Worm (Caenorhabditis elegans) whole organism, young adult: ENCODE results near the gene mcat-1.

Source experiments
- B0019.2 ChIP-seq: fragments of 200-800 bp; sonication (Bioruptor generic); conservative IDR thresholded peaks from 2 replicates; pipeline ENCODE4 v1.3.6; 2022; ENCODE audit warnings: missing genetic modification reagents, missing genetic modification characterization, missing compliant biosample characterization
- B0035.1 ChIP-seq: sonication (generic microtip); optimal IDR thresholded peaks from 2 replicates; lab custom pipeline; 2016; ENCODE audit warnings: missing genetic modification characterization, mild to moderate bottlenecking, missing compliant biosample characterization, missing genotype, missing genetic modification reagents
- F22D6.2 ChIP-seq: sonication (generic microtip); optimal IDR thresholded peaks from 2 replicates; lab custom pipeline; 2016; ENCODE audit warnings: mild to moderate bottlenecking, missing genetic modification characterization, missing compliant biosample characterization
- F37B4.10 ChIP-seq: fragments of 200-800 bp; sonication (Bioruptor generic); IDR thresholded peaks from 2 replicates; pipeline ENCODE4 v1.3.6; 2022; ENCODE audit warnings: missing genetic modification characterization, missing compliant biosample characterization
- K11D2.4 ChIP-seq: fragments of 200-800 bp; sonication (Bioruptor generic); IDR thresholded peaks from 2 replicates; pipeline ENCODE4 v1.3.6; 2022; ENCODE audit warnings: missing genetic modification reagents, missing genetic modification characterization, missing compliant biosample characterization
- akir-1 ChIP-seq: fragments of 200-800 bp; sonication (Bioruptor generic); optimal IDR thresholded peaks from 2 replicates; lab custom pipeline; 2018; ENCODE audit warnings: mild to moderate bottlenecking, missing genetic modification characterization, moderate library complexity, missing compliant biosample characterization
- ama-1 ChIP-seq, 3 experiments: fragments of 150-350 bp in 1 of 3; sonication (generic microtip) in 2 of 3; optimal IDR thresholded peaks; 2 replicates each; lab custom pipeline; 2014 to 2018; ENCODE audit warnings: missing biosample characterization in 2 of 3, missing genetic modification characterization in 2 of 3, missing genetic modification reagents in 2 of 3
- attf-3 ChIP-seq: fragments of 200-800 bp; sonication (Bioruptor generic); conservative IDR thresholded peaks from 2 replicates; pipeline ENCODE4 v1.3.6; 2022; ENCODE audit warnings: missing genetic modification reagents, missing genetic modification characterization, missing compliant biosample characterization
- bed-1 ChIP-seq: fragments of 200-800 bp; sonication (Bioruptor generic); IDR thresholded peaks from 2 replicates; pipeline ENCODE4 v1.3.6; 2022; ENCODE audit warnings: missing genetic modification reagents, missing genetic modification characterization, missing compliant biosample characterization
- ceh-27 ChIP-seq: fragments of 200-800 bp; sonication (Bioruptor generic); optimal IDR thresholded peaks from 2 replicates; lab custom pipeline; 2018; ENCODE audit warnings: mild to moderate bottlenecking, missing genetic modification characterization, moderate library complexity, missing compliant biosample characterization
- ceh-40 ChIP-seq: fragments of 200-800 bp; sonication (Bioruptor generic); IDR thresholded peaks from 2 replicates; pipeline ENCODE4 v1.3.6; 2022; ENCODE audit warnings: missing genetic modification characterization, missing compliant biosample characterization
- ceh-91 ChIP-seq: fragments of 200-800 bp; sonication (Bioruptor generic); IDR thresholded peaks from 2 replicates; pipeline ENCODE4 v1.3.6; 2022; ENCODE audit warnings: missing genetic modification reagents, missing genetic modification characterization, missing compliant biosample characterization
- dpff-1 ChIP-seq: sonication (generic microtip); optimal IDR thresholded peaks from 2 replicates; lab custom pipeline; 2017; ENCODE audit warnings: mild to moderate bottlenecking, missing genetic modification characterization, missing compliant biosample characterization
- egl-44 ChIP-seq: fragments of 200-800 bp; sonication (Bioruptor generic); IDR thresholded peaks from 2 replicates; pipeline ENCODE4 v1.3.6; 2022; ENCODE audit warnings: missing genetic modification reagents, missing genetic modification characterization, missing compliant biosample characterization
- egrh-3 ChIP-seq: fragments of 200-800 bp; sonication (Bioruptor generic); IDR thresholded peaks from 2 replicates; pipeline ENCODE4 v1.3.6; 2022; ENCODE audit warnings: missing genetic modification reagents, missing genetic modification characterization, missing compliant biosample characterization
- ets-4 ChIP-seq: fragments of 200-800 bp; sonication (Bioruptor generic); optimal IDR thresholded peaks from 2 replicates; lab custom pipeline; 2018; ENCODE audit warnings: mild to moderate bottlenecking, missing genetic modification characterization, missing compliant biosample characterization
- gei-17 ChIP-seq: fragments of 200-800 bp; sonication (Bioruptor generic); optimal IDR thresholded peaks from 2 replicates; lab custom pipeline; 2018; ENCODE audit warnings: mild to moderate bottlenecking, missing genetic modification characterization, missing compliant biosample characterization
- hsf-1 ChIP-seq: fragments of 200-800 bp; sonication (Bioruptor generic); IDR thresholded peaks from 2 replicates; pipeline ENCODE4 v1.3.6; 2022; ENCODE audit warnings: missing genetic modification reagents, missing genetic modification characterization, missing compliant biosample characterization
- madf-10 ChIP-seq: sonication (generic microtip); optimal IDR thresholded peaks from 2 replicates; lab custom pipeline; 2016; ENCODE audit warnings: mild to moderate bottlenecking, missing genetic modification characterization, missing compliant biosample characterization
- mcd-1 ChIP-seq: fragments of 200-800 bp; sonication (Bioruptor generic); IDR thresholded peaks from 2 replicates; pipeline ENCODE4 v1.3.6; 2022; ENCODE audit warnings: missing genetic modification reagents, missing genetic modification characterization, missing compliant biosample characterization
- mxl-1 ChIP-seq: sonication (generic microtip); optimal IDR thresholded peaks from 2 replicates; lab custom pipeline; 2016; ENCODE audit warnings: missing genetic modification characterization, missing compliant biosample characterization
- nfyb-1 ChIP-seq: fragments of 200-800 bp; sonication (Bioruptor generic); IDR thresholded peaks from 2 replicates; pipeline ENCODE4 v1.3.6; 2022; ENCODE audit warnings: missing genetic modification reagents, missing genetic modification characterization, missing compliant biosample characterization
- nhr-27 ChIP-seq: fragments of 200-800 bp; sonication (Bioruptor generic); optimal IDR thresholded peaks from 2 replicates; lab custom pipeline; 2018; ENCODE audit warnings: mild to moderate bottlenecking, missing genetic modification characterization, moderate library complexity, missing compliant biosample characterization
- nhr-90 ChIP-seq: sonication (generic microtip); optimal IDR thresholded peaks from 2 replicates; lab custom pipeline; 2016; ENCODE audit warnings: missing genotype, mild to moderate bottlenecking, missing genetic modification characterization, missing compliant biosample characterization
- pha-4 ChIP-seq: fragments of 150-350 bp; sonication (generic microtip); optimal IDR thresholded peaks from 2 replicates; lab custom pipeline; 2014; ENCODE audit warnings: missing biosample characterization, missing genetic modification reagents, missing genetic modification characterization
- rec-8 ChIP-seq, 2 experiments: sonication (generic microtip); optimal IDR thresholded peaks; 2 replicates each; lab custom pipeline; 2016; ENCODE audit warnings: mild to moderate bottlenecking in 2 of 2, missing genetic modification characterization in 2 of 2, missing genetic modification reagents in 2 of 2, missing genotype in 2 of 2, missing biosample characterization in 1 of 2, missing compliant biosample characterization in 1 of 2, moderate library complexity in 1 of 2
- snpc-1.3 ChIP-seq: sonication (generic microtip); optimal IDR thresholded peaks from 2 replicates; lab custom pipeline; 2017; ENCODE audit warnings: missing genetic modification characterization, mild to moderate bottlenecking, missing compliant biosample characterization, antibody characterized with exemption, moderate library complexity, missing genotype, missing genetic modification reagents; ENCODE audit not compliant: insufficient read depth
- sptf-2 ChIP-seq: fragments of 200-800 bp; sonication (Bioruptor generic); optimal IDR thresholded peaks from 2 replicates; lab custom pipeline; 2018; ENCODE audit warnings: mild to moderate bottlenecking, missing genetic modification characterization, missing compliant biosample characterization
- tbx-9 ChIP-seq: sonication (generic microtip); optimal IDR thresholded peaks from 2 replicates; lab custom pipeline; 2016; ENCODE audit warnings: borderline replicate concordance, missing genetic modification characterization, inconsistent platforms, missing compliant biosample characterization
- xnd-1 ChIP-seq: sonication (generic microtip); optimal IDR thresholded peaks from 2 replicates; lab custom pipeline; 2016; ENCODE audit warnings: missing genotype, missing genetic modification reagents, missing genetic modification characterization, missing compliant biosample characterization
- ztf-25 ChIP-seq: fragments of 200-800 bp; sonication (Bioruptor generic); IDR thresholded peaks from 2 replicates; pipeline ENCODE4 v1.3.6; 2022; ENCODE audit warnings: missing genetic modification reagents, missing genetic modification characterization, missing compliant biosample characterization
- ztf-28 ChIP-seq: fragments of 200-800 bp; sonication (Bioruptor generic); IDR thresholded peaks from 2 replicates; pipeline ENCODE4 v1.3.6; 2022; ENCODE audit warnings: missing genetic modification reagents, missing genetic modification characterization, missing compliant biosample characterization

Gene mcat-1

DNA sequence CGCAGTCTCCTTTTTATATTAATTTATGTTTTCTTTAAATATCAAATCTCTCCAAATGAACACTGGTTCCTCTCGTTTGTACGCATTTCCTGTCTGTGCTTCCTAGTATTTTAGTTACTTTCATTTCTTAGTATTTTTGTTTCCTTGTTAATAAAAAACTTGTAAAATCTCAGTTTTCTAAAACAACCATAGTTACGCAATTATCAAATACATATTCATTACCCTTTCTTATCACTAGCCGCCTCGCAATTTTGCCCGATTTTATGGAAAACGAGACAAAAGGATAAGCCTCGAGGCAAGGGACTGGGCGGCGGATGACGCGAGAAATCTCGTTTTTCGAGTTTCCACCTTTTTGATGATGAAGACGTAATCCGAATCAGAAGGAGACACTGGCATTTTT, 19.9 kb upstream of the mcat-1 start, which contains the start of gene C50D2.1:
TSS of gene C50D2.1 (plus strand) at position 301 of the 400 bp plus-strand sequence.
- TF ChIP-seq ceh-27 (GFP tag; lab: Kevin White, UChicago) (no peak), akir-1 (GFP tag; lab: Kevin White, UChicago) (no peak), ets-4 (GFP tag; lab: Kevin White, UChicago) (no peak), bed-1 (no peak), B0035.1 (tag; lab: Kevin White, UChicago) (no peak), egl-44 (GFP tag; lab: Robert Waterston, UW) (no peak), mxl-1 (tag; lab: Kevin White, UChicago) (no peak)
- TF ChIP-seq, all 124 proteins: peak for 0

DNA sequence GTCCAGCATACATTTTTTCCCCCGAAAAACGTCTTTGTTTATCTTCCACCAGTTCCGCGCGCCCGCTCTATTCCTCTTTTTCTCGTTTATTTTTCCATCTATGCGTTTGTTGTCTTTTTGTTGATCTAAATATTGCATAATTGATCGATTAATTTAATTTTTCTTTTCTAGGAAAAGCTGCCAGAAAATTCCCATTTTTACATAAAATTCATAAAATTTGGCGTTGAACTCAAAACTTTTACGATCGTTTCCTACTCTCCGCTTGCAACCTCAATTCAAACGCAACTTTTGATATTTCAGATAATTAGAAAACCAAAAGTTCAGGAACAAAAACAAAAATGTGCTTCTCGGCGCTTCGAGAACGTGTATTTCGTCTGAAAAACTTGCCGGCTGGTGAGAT, 17.5 kb upstream of the mcat-1 start, which contains the start of gene C50D2.2:
TSS of gene C50D2.2 (plus strand) at position 301 of the 400 bp plus-strand sequence.
- no peak for TF ChIP-seq pha-4 (tag; lab: Kevin White, UChicago)
- no peak for TF ChIP-seq rec-8 (tag; optimal IDR thresholded peaks at IDR 0.05; lab: Kevin White, UChicago)
- no peak for TF ChIP-seq ztf-28 (GFP tag; lab: Robert Waterston, UW)
- no peak for TF ChIP-seq xnd-1
- TF ChIP-seq F37B4.10 (GFP tag; lab: Robert Waterston, UW) = no peak
- TF ChIP-seq hsf-1 (GFP tag; lab: Robert Waterston, UW) = no peak
- TF ChIP-seq K11D2.4 = no peak
- TF ChIP-seq sptf-2 (GFP tag; lab: Kevin White, UChicago) = no peak
- TF ChIP-seq ceh-40 (GFP tag; lab: Robert Waterston, UW) = no peak
- no peak for TF ChIP-seq F22D6.2 (tag; lab: Kevin White, UChicago)
- TF ChIP-seq mcd-1 = no peak
- no peak for TF ChIP-seq snpc-1.3 (tag; lab: Kevin White, UChicago)
- TF ChIP-seq nfyb-1 (GFP tag; lab: Robert Waterston, UW) = no peak
- TF ChIP-seq egrh-3 (GFP tag; lab: Robert Waterston, UW) = no peak
- no peak for TF ChIP-seq ceh-91 (GFP tag; lab: Robert Waterston, UW)
- TF ChIP-seq ama-1 (optimal IDR thresholded peaks at IDR 0.05; lab: Kevin White, UChicago) = no peak
- no peak for TF ChIP-seq ama-1 (GFP tag; optimal IDR thresholded peaks at IDR 0.05; lab: Kevin White, UChicago)
- TF ChIP-seq nhr-27 = no peak
- no peak for TF ChIP-seq attf-3 (GFP tag; lab: Robert Waterston, UW)
- no peak for TF ChIP-seq ztf-25 (GFP tag; lab: Robert Waterston, UW)
- TF ChIP-seq gei-17 (GFP tag; lab: Kevin White, UChicago) = no peak

DNA sequence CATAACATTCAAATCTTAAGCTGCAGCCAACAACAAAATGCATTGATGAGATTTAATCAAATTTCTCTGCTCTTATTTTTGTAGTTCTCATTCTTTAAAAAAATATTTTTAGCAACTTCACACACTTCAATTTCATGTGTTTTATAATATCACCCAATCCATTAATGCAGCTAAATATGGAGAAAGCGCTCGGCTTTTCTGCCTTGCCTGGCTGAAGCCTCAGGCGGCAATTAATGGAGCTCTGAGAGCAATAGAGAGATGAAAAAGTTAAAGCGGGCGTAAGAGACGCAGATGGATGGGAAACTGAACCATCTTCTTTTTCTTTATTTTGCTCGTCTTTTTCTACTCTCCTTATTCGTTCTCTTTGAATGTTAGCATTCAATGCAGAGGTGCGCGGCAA, 16.4 kb upstream of the mcat-1 start:
- TF ChIP-seq tbx-9 (tag; lab: Kevin White, UChicago) (no peak), madf-10 (tag; lab: Kevin White, UChicago) (no peak)

DNA sequence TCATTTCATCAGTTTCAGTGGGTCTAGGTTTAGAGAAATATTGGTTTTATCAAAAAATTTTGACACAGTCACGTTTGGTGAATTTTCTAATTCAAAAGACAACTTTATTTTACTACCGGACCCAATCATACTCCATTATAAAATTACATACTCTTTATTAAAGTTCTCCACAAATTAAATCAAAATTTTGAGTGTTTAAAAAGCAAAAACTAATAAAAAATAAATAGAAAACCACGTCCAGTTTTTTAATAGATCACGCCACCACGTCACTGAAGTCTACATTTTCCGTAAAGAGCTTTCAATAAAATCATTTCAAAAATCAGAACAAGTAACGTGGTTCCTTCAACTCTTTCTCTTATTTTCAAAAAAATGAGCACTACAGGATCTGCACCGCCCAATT, 14.6 kb upstream of the mcat-1 start, which contains the start of gene txt-1:
TSS of gene txt-1 (plus strand) at position 301 of the 400 bp plus-strand sequence.
- TF ChIP-seq dpff-1 = no peak
- TF ChIP-seq K11D2.4 = no peak
- TF ChIP-seq B0019.2 (GFP tag; lab: Robert Waterston, UW) = no peak
- TF ChIP-seq ceh-27 (GFP tag; lab: Kevin White, UChicago) = no peak
- no peak for TF ChIP-seq nhr-90 (tag; lab: Kevin White, UChicago)
